Fruit fly (Drosophila melanogaster) whole organism, pupa: Measurements from ENCODE around the gene Ass.

Experiments used
- CG17806 ChIP-seq: fragments of 200-800 bp; sonication (Bioruptor generic); optimal IDR thresholded peaks from 2 replicates; lab custom pipeline; 2018; ENCODE audit warnings: missing biosample characterization, mild to moderate bottlenecking, missing genetic modification characterization, moderate library complexity
- CG4496 ChIP-seq: fragments of 200-800 bp; sonication (Bioruptor generic); IDR thresholded peaks from 3 replicates; pipeline ENCODE4 v1.3.6; 2022; ENCODE audit warnings: missing biosample characterization, missing genetic modification characterization
- Pif1A ChIP-seq: fragments of 200-800 bp; sonication (Bioruptor generic); optimal IDR thresholded peaks from 3 replicates; lab custom pipeline; 2016; ENCODE audit warnings: missing biosample characterization, missing genetic modification characterization

- no peak for TF ChIP-seq Pif1A (GFP tag; lab: Kevin White, UChicago)
- no peak for TF ChIP-seq CG17806
- TF ChIP-seq CG4496: no peak
Observed at dm6 chr3R:6665117-6665654, 21.0 kb upstream of the Ass start.
